Worm (Caenorhabditis elegans): ENCODE results near the gene T28D9.11.

DNA sequence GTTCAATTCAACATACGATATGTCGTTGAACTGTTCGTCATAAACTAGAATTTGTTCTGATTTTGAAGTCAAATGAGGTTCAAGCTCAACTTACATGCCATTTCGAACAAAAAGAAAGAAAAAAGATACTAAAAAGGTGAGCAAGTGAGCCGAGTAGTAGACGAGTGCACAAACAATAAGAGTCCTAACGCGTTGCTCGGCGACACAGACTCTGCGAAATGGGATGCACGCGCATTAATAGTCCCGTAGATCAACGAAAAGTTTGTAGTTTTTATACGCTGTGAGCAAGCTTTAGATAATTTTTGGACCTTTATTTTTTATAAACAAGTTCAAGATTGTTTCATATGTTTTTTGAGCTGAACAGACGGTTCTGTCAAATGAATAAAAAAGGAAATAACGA, 36.8 kb upstream of the T28D9.11 start, which contains the start of gene C56E6.4:
- TF ChIP-seq eyg-1 (tag; optimal IDR thresholded peaks at IDR 0.05) = no peak
- no peak for TF ChIP-seq unc-55 (GFP tag; optimal IDR thresholded peaks at IDR 0.05)
- no peak for TF ChIP-seq dmd-4 (tag; optimal IDR thresholded peaks at IDR 0.05; ENCODE audit: borderline replicate concordance)
- TF ChIP-seq K02D7.2 (tag; optimal IDR thresholded peaks at IDR 0.05) = no peak
- no peak for TF ChIP-seq tbx-2 (tag; optimal IDR thresholded peaks at IDR 0.05)
- no peak for TF ChIP-seq fkh-10 (GFP tag; optimal IDR thresholded peaks at IDR 0.05)
- no peak for TF ChIP-seq ceh-45 (GFP tag; IDR thresholded peaks at IDR 0.05)
- no peak for TF ChIP-seq ceh-19 (GFP tag; optimal IDR thresholded peaks at IDR 0.05)
- TF ChIP-seq pqm-1 (tag; optimal IDR thresholded peaks at IDR 0.05) = no peak
- TF ChIP-seq nhr-11 (tag; optimal IDR thresholded peaks at IDR 0.05) = no peak
- no peak for TF ChIP-seq pros-1 (tag; optimal IDR thresholded peaks at IDR 0.05)
- TF ChIP-seq lin-11 (tag; optimal IDR thresholded peaks at IDR 0.05) = no peak

Data from whole organism, late embryonic.